Fruit fly (Drosophila melanogaster) whole organism, embryonic: ENCODE results near the gene CG6340.

ENCODE experiments used
- B-H1 ChIP-seq: fragments of 200-800 bp; sonication (Bioruptor generic); IDR thresholded peaks from 3 replicates; pipeline ENCODE4 v1.3.6; 2022; ENCODE audit warnings: missing biosample characterization, missing genetic modification characterization
- Bdp1 ChIP-seq: fragments of 200-800 bp; sonication (Bioruptor generic); optimal IDR thresholded peaks from 3 replicates; lab custom pipeline; 2016; ENCODE audit warnings: missing biosample characterization, missing genetic modification characterization
- C15 ChIP-seq: fragments of 200-800 bp; sonication (Bioruptor generic); IDR thresholded peaks from 3 replicates; pipeline ENCODE4 v1.3.6; 2022; ENCODE audit warnings: missing biosample characterization, missing genetic modification characterization
- CG10147 ChIP-seq: fragments of 200-800 bp; sonication (Bioruptor generic); optimal IDR thresholded peaks from 2 replicates; lab custom pipeline; 2019; ENCODE audit warnings: missing biosample characterization, mild to moderate bottlenecking, missing genetic modification characterization, moderate library complexity
- CG10431 ChIP-seq: fragments of 200-800 bp; sonication (Bioruptor generic); optimal IDR thresholded peaks from 3 replicates; lab custom pipeline; 2018; ENCODE audit warnings: missing biosample characterization, mild to moderate bottlenecking, missing genetic modification characterization
- CG10462 ChIP-seq: fragments of 200-800 bp; sonication (Bioruptor generic); optimal IDR thresholded peaks from 2 replicates; lab custom pipeline; 2016; ENCODE audit warnings: missing biosample characterization, missing genetic modification characterization
- CG10959 ChIP-seq: fragments of 200-800 bp; sonication (Bioruptor generic); IDR thresholded peaks from 2 replicates; pipeline ENCODE4 v1.3.6; 2022; ENCODE audit warnings: missing biosample characterization, missing genetic modification characterization
- CG11456 ChIP-seq: fragments of 200-800 bp; sonication (Bioruptor generic); IDR thresholded peaks from 3 replicates; pipeline ENCODE4 v1.3.6; 2022; ENCODE audit warnings: missing biosample characterization, missing genetic modification characterization
- CG11504 ChIP-seq: fragments of 200-800 bp; sonication (Bioruptor generic); optimal IDR thresholded peaks from 3 replicates; lab custom pipeline; 2019; ENCODE audit warnings: missing biosample characterization, mild to moderate bottlenecking, missing genetic modification characterization, moderate library complexity
- CG11560 ChIP-seq: fragments of 200-800 bp; sonication (Bioruptor generic); IDR thresholded peaks from 3 replicates; pipeline ENCODE4 v1.3.6; 2022; ENCODE audit warnings: missing biosample characterization, missing genetic modification characterization
- CG13775 ChIP-seq: fragments of 200-800 bp; sonication (Bioruptor generic); optimal IDR thresholded peaks from 3 replicates; lab custom pipeline; 2017; ENCODE audit warnings: missing biosample characterization, mild to moderate bottlenecking, missing genetic modification characterization
- CG14014 ChIP-seq: fragments of 200-800 bp; sonication (Bioruptor generic); IDR thresholded peaks from 2 replicates; pipeline ENCODE4 v1.3.6; 2022; ENCODE audit warnings: missing biosample characterization, missing genetic modification characterization
- CG16813 ChIP-seq: fragments of 200-800 bp; sonication (Bioruptor generic); IDR thresholded peaks from 3 replicates; pipeline ENCODE4 v1.3.6; 2022; ENCODE audit warnings: missing biosample characterization, missing genetic modification characterization; ENCODE audit not compliant: partially characterized antibody
- CG16863 ChIP-seq: fragments of 200-800 bp; sonication (Bioruptor generic); optimal IDR thresholded peaks from 3 replicates; lab custom pipeline; 2016; ENCODE audit warnings: missing biosample characterization, missing genetic modification characterization
- CG18619 ChIP-seq: fragments of 200-800 bp; sonication (Bioruptor generic); optimal IDR thresholded peaks from 3 replicates; lab custom pipeline; 2017; ENCODE audit warnings: missing biosample characterization, mild to moderate bottlenecking, missing genetic modification characterization
- CG2712 ChIP-seq: fragments of 200-800 bp; optimal IDR thresholded peaks from 3 replicates; lab custom pipeline; 2019; ENCODE audit warnings: missing biosample characterization, mild to moderate bottlenecking, missing genetic modification characterization, moderate library complexity
- CG2889 ChIP-seq: fragments of 200-800 bp; sonication (Bioruptor generic); IDR thresholded peaks from 3 replicates; pipeline ENCODE4 v1.3.6; 2022; ENCODE audit warnings: missing biosample characterization, missing genetic modification characterization
- CG33557 ChIP-seq: fragments of 200-800 bp; sonication (Bioruptor generic); optimal IDR thresholded peaks from 2 replicates; lab custom pipeline; 2019; ENCODE audit warnings: missing biosample characterization, mild to moderate bottlenecking, missing genetic modification characterization, moderate library complexity
- CG34422 ChIP-seq: fragments of 200-800 bp; sonication (Bioruptor generic); IDR thresholded peaks from 3 replicates; pipeline ENCODE4 v1.3.6; 2022; ENCODE audit warnings: missing biosample characterization, missing genetic modification characterization
- CG6689 ChIP-seq: fragments of 200-800 bp; sonication (Bioruptor generic); IDR thresholded peaks from 2 replicates; pipeline ENCODE4 v1.3.6; 2022; ENCODE audit warnings: missing biosample characterization, missing genetic modification characterization
- CG6813 ChIP-seq: fragments of 200-800 bp; sonication (Bioruptor generic); optimal IDR thresholded peaks from 2 replicates; lab custom pipeline; 2017; ENCODE audit warnings: missing biosample characterization, missing genetic modification characterization, mild to moderate bottlenecking, moderate library complexity, missing genetic modification reagents
- CHES-1-like ChIP-seq: fragments of 200-800 bp; sonication (Bioruptor generic); optimal IDR thresholded peaks from 2 replicates; lab custom pipeline; 2016; ENCODE audit warnings: missing biosample characterization, missing genetic modification characterization
- D19A ChIP-seq: fragments of 200-800 bp; optimal IDR thresholded peaks from 3 replicates; lab custom pipeline; 2019; ENCODE audit warnings: missing biosample characterization, mild to moderate bottlenecking, missing genetic modification characterization, moderate library complexity
- E2f1 ChIP-seq: fragments of 200-800 bp; sonication (Bioruptor generic); IDR thresholded peaks from 2 replicates; pipeline ENCODE4 v1.3.6; 2022; ENCODE audit warnings: missing biosample characterization, missing genetic modification characterization
- Gsc ChIP-seq: fragments of 200-800 bp; sonication (Bioruptor generic); IDR thresholded peaks from 2 replicates; pipeline ENCODE4 v1.3.6; 2022; ENCODE audit warnings: missing biosample characterization, missing genetic modification characterization
- HHEX ChIP-seq: fragments of 200-800 bp; sonication (Bioruptor generic); optimal IDR thresholded peaks from 3 replicates; lab custom pipeline; 2017; ENCODE audit warnings: missing biosample characterization, mild to moderate bottlenecking, missing genetic modification characterization, missing genetic modification reagents
- Hand ChIP-seq: fragments of 200-800 bp; sonication (Bioruptor generic); optimal IDR thresholded peaks from 2 replicates; lab custom pipeline; 2017; ENCODE audit warnings: mild to moderate bottlenecking, missing biosample characterization, missing genetic modification reagents, missing genetic modification characterization
- Hr3 ChIP-seq: fragments of 200-800 bp; sonication (Bioruptor generic); optimal IDR thresholded peaks from 3 replicates; lab custom pipeline; 2016; ENCODE audit warnings: missing biosample characterization, missing genetic modification characterization
- Mes4 ChIP-seq: fragments of 200-800 bp; sonication (Bioruptor generic); optimal IDR thresholded peaks from 2 replicates; lab custom pipeline; 2016; ENCODE audit warnings: missing biosample characterization, missing genetic modification characterization
- Myb ChIP-seq: fragments of 200-800 bp; sonication (Bioruptor generic); optimal IDR thresholded peaks from 2 replicates; lab custom pipeline; 2016; ENCODE audit warnings: missing biosample characterization, missing genetic modification characterization
- NK7.1 ChIP-seq: fragments of 200-800 bp; sonication (Bioruptor generic); optimal IDR thresholded peaks from 3 replicates; lab custom pipeline; 2016; ENCODE audit warnings: missing biosample characterization, missing genetic modification characterization
- Tbp ChIP-seq: fragments of >200 bp; optimal IDR thresholded peaks from 2 replicates; lab custom pipeline; 2018; ENCODE audit warnings: missing biosample characterization, missing genetic modification characterization
- ara ChIP-seq: fragments of 200-800 bp; sonication (Bioruptor generic); IDR thresholded peaks from 2 replicates; pipeline ENCODE4 v1.3.6; 2022; ENCODE audit warnings: missing biosample characterization, missing genetic modification characterization
- az2 ChIP-seq: fragments of 200-800 bp; sonication (Bioruptor generic); optimal IDR thresholded peaks from 3 replicates; lab custom pipeline; 2016; ENCODE audit warnings: missing biosample characterization, missing genetic modification characterization
- corto ChIP-seq: fragments of 200-800 bp; sonication (Bioruptor generic); optimal IDR thresholded peaks from 2 replicates; lab custom pipeline; 2016; ENCODE audit warnings: missing biosample characterization, mild to moderate bottlenecking, missing genetic modification characterization, moderate library complexity
- dpn ChIP-seq, 2 experiments: fragments of 200-800 bp; sonication (Bioruptor generic); optimal IDR thresholded peaks; 3 replicates each; lab custom pipeline; 2016; ENCODE audit warnings: missing biosample characterization in 2 of 2, missing genetic modification characterization in 2 of 2
- eyg ChIP-seq: fragments of 200-800 bp; sonication (Bioruptor generic); optimal IDR thresholded peaks from 3 replicates; lab custom pipeline; 2016; ENCODE audit warnings: missing biosample characterization, missing genetic modification characterization
- fd96Cb ChIP-seq: fragments of 200-800 bp; sonication (Bioruptor generic); optimal IDR thresholded peaks from 2 replicates; lab custom pipeline; 2018; ENCODE audit warnings: missing biosample characterization, mild to moderate bottlenecking, missing genetic modification characterization, moderate library complexity
- gem ChIP-seq: fragments of 200-800 bp; sonication (Bioruptor generic); optimal IDR thresholded peaks from 2 replicates; lab custom pipeline; 2019; ENCODE audit warnings: missing biosample characterization, mild to moderate bottlenecking, missing genetic modification characterization, moderate library complexity
- gro ChIP-seq: fragments of 200-800 bp; sonication (Bioruptor generic); optimal IDR thresholded peaks from 2 replicates; lab custom pipeline; 2016; ENCODE audit warnings: missing biosample characterization, missing genetic modification characterization
- mam ChIP-seq: fragments of 200-800 bp; sonication (Bioruptor generic); optimal IDR thresholded peaks from 3 replicates; lab custom pipeline; 2016; ENCODE audit warnings: missing biosample characterization, missing genetic modification characterization
- nerfin-2 ChIP-seq: fragments of 200-800 bp; sonication (Bioruptor generic); IDR thresholded peaks from 2 replicates; pipeline ENCODE4 v1.3.6; 2022; ENCODE audit warnings: missing biosample characterization, missing genetic modification characterization; ENCODE audit not compliant: partially characterized antibody
- pho ChIP-seq: fragments of 200-800 bp; sonication (Bioruptor generic); optimal IDR thresholded peaks from 2 replicates; lab custom pipeline; 2016; ENCODE audit warnings: missing biosample characterization, missing genetic modification characterization
- pzg ChIP-seq: fragments of 200-800 bp; sonication (Bioruptor generic); optimal IDR thresholded peaks from 3 replicates; lab custom pipeline; 2018; ENCODE audit warnings: missing biosample characterization, mild to moderate bottlenecking, missing genetic modification characterization, moderate library complexity
- repo ChIP-seq: fragments of 200-800 bp; sonication (Bioruptor generic); optimal IDR thresholded peaks from 2 replicates; lab custom pipeline; 2016; ENCODE audit warnings: missing biosample characterization, missing genetic modification characterization
- sc ChIP-seq, 3 experiments: fragments of >200 bp in 2 of 3; fragments of 200-800 bp in 1 of 3; sonication (Bioruptor generic) in 1 of 3; optimal IDR thresholded peaks; 2 replicates in 2 of 3; 3 replicates in 1 of 3; lab custom pipeline; 2017; ENCODE audit warnings: mild to moderate bottlenecking in 1 of 3, missing biosample characterization in 1 of 3, missing genetic modification characterization in 1 of 3, missing genetic modification reagents in 1 of 3
- slbo ChIP-seq: fragments of 200-800 bp; sonication (Bioruptor generic); IDR thresholded peaks from 2 replicates; pipeline ENCODE4 v1.3.6; 2022; ENCODE audit warnings: missing biosample characterization, missing genetic modification characterization
- sqz ChIP-seq: fragments of 200-800 bp; sonication (Bioruptor generic); optimal IDR thresholded peaks from 3 replicates; lab custom pipeline; 2018; ENCODE audit warnings: missing biosample characterization, mild to moderate bottlenecking, missing genetic modification characterization
- sr ChIP-seq: fragments of 200-800 bp; sonication (Bioruptor generic); IDR thresholded peaks from 3 replicates; pipeline ENCODE4 v1.3.6; 2022; ENCODE audit warnings: missing biosample characterization, missing genetic modification characterization
- wek ChIP-seq: fragments of 200-800 bp; sonication (Bioruptor generic); optimal IDR thresholded peaks from 3 replicates; lab custom pipeline; 2018; ENCODE audit warnings: missing biosample characterization, mild to moderate bottlenecking, missing genetic modification characterization, moderate library complexity

The CG6340 gene

DNA sequence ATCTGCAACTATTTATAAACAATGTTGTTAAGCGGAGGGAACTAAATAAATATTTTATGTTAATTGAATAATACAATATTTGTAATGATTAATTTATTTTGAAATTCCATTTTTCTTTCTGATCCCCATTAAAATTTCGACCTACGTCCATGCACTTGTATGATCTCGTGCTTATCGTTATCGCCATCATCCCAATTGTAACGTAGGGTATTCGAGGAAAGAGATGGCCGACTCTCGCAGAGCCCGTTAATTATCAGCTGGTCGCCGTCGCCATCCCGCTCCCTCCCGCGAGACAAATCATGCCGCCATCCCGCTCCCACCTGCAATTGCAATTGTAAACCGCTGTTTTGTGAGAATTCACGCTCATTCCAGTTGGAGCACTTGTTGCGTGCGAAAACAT, 29.1 kb upstream of the CG6340 start, which contains the start of gene CG11655 (continued):
- TF ChIP-seq NK7.1 (GFP tag; lab: Kevin White, UChicago) (no peak), Myb (GFP tag; lab: Kevin White, UChicago) (no peak), dpn (GFP tag; optimal IDR thresholded peaks at IDR 0.05; lab: Kevin White, UChicago) (peak in 1 of 2 experiments; percentile 17), CG18619 (GFP tag; lab: Kevin White, UChicago) (no peak), CG10147 (GFP tag; lab: Kevin White, UChicago) (no peak), CHES-1-like (GFP tag; lab: Kevin White, UChicago) (no peak), sqz (GFP tag; lab: Kevin White, UChicago) (no peak), pzg (GFP tag; lab: Kevin White, UChicago) (no peak), mam (GFP tag; lab: Kevin White, UChicago) (no peak), ara (GFP tag; lab: Robert Waterston, UW) (peak; percentile 47; the same call in 1 of the 2 replicates), Mes4 (GFP tag; lab: Kevin White, UChicago) (no peak), sc (optimal IDR thresholded peaks at IDR 0.05; lab: Kevin White, UChicago) (no peak), sc (GFP tag; optimal IDR thresholded peaks at IDR 0.05; lab: Kevin White, UChicago) (no peak), C15 (GFP tag; lab: Robert Waterston, UW) (no peak), corto (GFP tag; lab: Kevin White, UChicago) (no peak), D19A (no peak), Hand (GFP tag; lab: Kevin White, UChicago) (no peak), CG2889 (GFP tag; lab: Robert Waterston, UW) (no peak), CG10462 (GFP tag; lab: Kevin White, UChicago) (no peak), E2f1 (GFP tag; lab: Robert Waterston, UW) (peak; percentile 28; the same call in 1 of the 2 replicates), gem (tag; lab: Kevin White, UChicago) (no peak), CG10431 (GFP tag; lab: Kevin White, UChicago) (no peak), Tbp (no peak), repo (GFP tag; lab: Kevin White, UChicago) (no peak), CG33557 (no peak), eyg (GFP tag; lab: Kevin White, UChicago) (no peak), CG2712 (tag; lab: Kevin White, UChicago) (peak; percentile 46), Bdp1 (GFP tag; lab: Kevin White, UChicago) (no peak), CG13775 (GFP tag; lab: Kevin White, UChicago) (peak; percentile 14), CG16813 (GFP tag; lab: Robert Waterston, UW) (no peak), CG16863 (no peak), HHEX (no peak), nerfin-2 (GFP tag; lab: Robert Waterston, UW) (no peak), Hr3 (GFP tag; lab: Kevin White, UChicago) (peak; percentile 4), slbo (GFP tag; lab: Robert Waterston, UW) (peak; percentile 64), B-H1 (no peak), az2 (peak; percentile 25), CG10959 (no peak), sr (GFP tag; lab: Robert Waterston, UW) (no peak), CG11456 (GFP tag; lab: Robert Waterston, UW) (no peak), pho (GFP tag; lab: Kevin White, UChicago) (no peak), CG14014 (GFP tag; lab: Robert Waterston, UW) (no peak), Gsc (GFP tag; lab: Robert Waterston, UW) (no peak), CG6813 (GFP tag; lab: Kevin White, UChicago) (no peak), CG11560 (no peak), CG6689 (GFP tag; lab: Robert Waterston, UW) (0 out of 2 replicates have a peak, but pooled peaks have one; percentile 30), CG11504 (tag; lab: Kevin White, UChicago) (no peak), gro (GFP tag; lab: Kevin White, UChicago) (no peak), fd96Cb (no peak), wek (GFP tag; lab: Kevin White, UChicago) (no peak), CG34422 (GFP tag; lab: Robert Waterston, UW) (0 out of 3 replicates have a peak, but pooled peaks have one; percentile 21)
